Fruit fly (Drosophila melanogaster) Kc167 (cell line): ENCODE data around the gene Ipo9.

ENCODE experiments used
- h ChIP-seq: fragments of >200 bp; optimal IDR thresholded peaks from 3 replicates; lab custom pipeline; 2018; ENCODE audit warnings: missing external identifiers
- psq ChIP-seq: fragments of >200 bp; optimal IDR thresholded peaks from 2 replicates; lab custom pipeline; 2017; ENCODE audit warnings: missing external identifiers

DNA sequence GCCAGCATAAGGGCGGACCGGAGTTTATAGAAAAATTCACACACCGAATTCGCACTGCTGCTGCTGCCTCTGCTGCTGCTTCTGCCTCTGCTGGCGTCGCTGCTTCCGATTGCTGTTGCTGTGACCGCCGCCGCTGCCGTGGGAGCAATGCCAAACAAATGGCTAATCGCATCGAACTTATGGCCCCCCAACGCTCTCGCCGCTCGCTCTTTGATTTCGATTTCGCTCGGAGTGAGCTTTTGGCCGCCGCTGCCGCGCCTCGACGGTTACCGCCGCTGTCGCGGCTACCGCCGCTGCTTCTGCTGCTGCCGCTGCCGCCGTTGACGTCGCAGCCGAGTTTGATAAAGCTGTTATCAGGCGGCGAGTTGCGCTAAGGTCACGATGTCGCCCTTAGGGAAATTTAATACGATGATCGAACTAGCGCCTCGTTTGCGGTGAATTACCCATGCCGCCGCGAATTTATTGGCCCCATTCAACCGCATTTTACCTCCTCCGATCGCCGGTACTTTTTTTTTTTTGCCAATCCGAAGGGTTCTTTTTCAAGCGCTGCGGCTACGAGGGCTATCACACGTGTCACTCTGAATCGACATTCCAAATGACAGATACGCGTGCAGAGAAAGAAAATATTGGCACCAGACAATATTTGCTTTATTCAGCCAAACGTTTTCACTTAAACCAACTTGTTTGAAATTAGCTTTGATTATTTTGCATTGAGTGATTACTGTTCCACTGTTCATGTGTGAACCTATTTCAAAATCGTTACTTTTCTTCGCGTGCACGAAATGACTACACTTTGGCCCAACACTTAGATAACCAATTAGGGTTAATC lies 45.9 kb downstream of the Ipo9 start:
- TF ChIP-seq h (no peak), psq (lab: Kevin White, UChicago) (no peak)
